Worm (Caenorhabditis elegans) whole organism, L2 larva: Measurements from ENCODE around the gene C48D5.3.

Experiments
- C34F6.9 ChIP-seq: fragments of 150-350 bp; optimal IDR thresholded peaks from 2 replicates; lab custom pipeline; 2014; ENCODE audit warnings: missing biosample characterization, missing genetic modification characterization
- F13H6.1 ChIP-seq: sonication (generic microtip); optimal IDR thresholded peaks from 2 replicates; lab custom pipeline; 2016; ENCODE audit warnings: missing genetic modification characterization, missing compliant biosample characterization
- aly-2 ChIP-seq: fragments of 150-350 bp; optimal IDR thresholded peaks from 2 replicates; lab custom pipeline; 2014; ENCODE audit warnings: missing biosample characterization, missing genetic modification characterization
- blmp-1 ChIP-seq: sonication (generic microtip); optimal IDR thresholded peaks from 2 replicates; lab custom pipeline; 2017; ENCODE audit warnings: missing genetic modification characterization, mild to moderate bottlenecking, missing compliant biosample characterization, antibody characterized with exemption, moderate library complexity; ENCODE audit not compliant: insufficient read depth
- crh-2 ChIP-seq: sonication (generic microtip); optimal IDR thresholded peaks from 2 replicates; lab custom pipeline; 2017; ENCODE audit warnings: missing biosample characterization, missing genetic modification characterization
- dmd-4 ChIP-seq: sonication (generic microtip); optimal IDR thresholded peaks from 2 replicates; lab custom pipeline; 2017; ENCODE audit warnings: missing biosample characterization, missing genetic modification characterization
- egl-27 ChIP-seq: sonication (generic microtip); optimal IDR thresholded peaks from 3 replicates; lab custom pipeline; 2017; ENCODE audit warnings: missing biosample characterization, missing genetic modification reagents, missing genetic modification characterization
- elt-1 ChIP-seq: fragments of 150-350 bp; optimal IDR thresholded peaks from 2 replicates; lab custom pipeline; 2014; ENCODE audit warnings: missing biosample characterization, missing genetic modification characterization
- elt-3 ChIP-seq: sonication (generic microtip); optimal IDR thresholded peaks from 2 replicates; lab custom pipeline; 2017; ENCODE audit warnings: missing biosample characterization, missing genetic modification characterization
- fos-1 ChIP-seq: fragments of 150-350 bp; optimal IDR thresholded peaks from 2 replicates; lab custom pipeline; 2014; ENCODE audit warnings: missing biosample characterization, missing genetic modification characterization
- lin-11 ChIP-seq: fragments of 150-350 bp; sonication (generic microtip); optimal IDR thresholded peaks from 2 replicates; lab custom pipeline; 2014; ENCODE audit warnings: missing biosample characterization, missing genetic modification characterization, inconsistent platforms, mixed read lengths
- lin-13 ChIP-seq: fragments of 150-350 bp; optimal IDR thresholded peaks from 2 replicates; lab custom pipeline; 2014; ENCODE audit warnings: missing biosample characterization, missing genetic modification reagents, missing genetic modification characterization
- lin-39 ChIP-seq: fragments of 150-350 bp; optimal IDR thresholded peaks from 2 replicates; lab custom pipeline; 2014; ENCODE audit warnings: missing biosample characterization, missing genetic modification reagents, missing genetic modification characterization
- lsy-2 ChIP-seq, 2 experiments: fragments of 150-350 bp in 1 of 2; sonication (generic microtip) in 1 of 2; optimal IDR thresholded peaks; 2 replicates each; lab custom pipeline; 2014 to 2017; ENCODE audit warnings: missing biosample characterization in 2 of 2, missing genetic modification characterization in 2 of 2
- mab-5 ChIP-seq: fragments of 150-350 bp; optimal IDR thresholded peaks from 2 replicates; lab custom pipeline; 2014; ENCODE audit warnings: missing biosample characterization, missing genetic modification characterization
- mbf-1 ChIP-seq: sonication (generic microtip); optimal IDR thresholded peaks from 2 replicates; lab custom pipeline; 2017; ENCODE audit warnings: missing biosample characterization, missing genetic modification characterization
- mdl-1 ChIP-seq, 2 experiments: fragments of 150-350 bp in 1 of 2; sonication (generic microtip) in 1 of 2; optimal IDR thresholded peaks; 2 replicates each; lab custom pipeline; 2017; ENCODE audit warnings: missing biosample characterization in 2 of 2, missing genetic modification characterization in 2 of 2
- nhr-12 ChIP-seq: fragments of 150-350 bp; optimal IDR thresholded peaks from 2 replicates; lab custom pipeline; 2014; ENCODE audit warnings: missing biosample characterization, missing genetic modification characterization
- nhr-129 ChIP-seq: fragments of 150-350 bp; optimal IDR thresholded peaks from 2 replicates; lab custom pipeline; 2014; ENCODE audit warnings: missing biosample characterization, missing genetic modification characterization
- nhr-21 ChIP-seq: fragments of 150-350 bp; optimal IDR thresholded peaks from 2 replicates; lab custom pipeline; 2014; ENCODE audit warnings: missing biosample characterization, missing genetic modification characterization
- nhr-6 ChIP-seq: fragments of 150-350 bp; optimal IDR thresholded peaks from 2 replicates; lab custom pipeline; 2014; ENCODE audit warnings: missing biosample characterization, missing genetic modification characterization
- sem-4 ChIP-seq: fragments of 150-350 bp; optimal IDR thresholded peaks from 2 replicates; lab custom pipeline; 2014; ENCODE audit warnings: missing biosample characterization, missing genetic modification reagents, missing genetic modification characterization
- sma-9 ChIP-seq, 2 experiments: fragments of 150-350 bp in 1 of 2; sonication (generic microtip) in 1 of 2; optimal IDR thresholded peaks; 2 replicates each; lab custom pipeline; 2014 to 2016; ENCODE audit warnings: missing genetic modification characterization in 2 of 2, mild to moderate bottlenecking in 1 of 2, missing biosample characterization in 1 of 2, missing compliant biosample characterization in 1 of 2, missing genetic modification reagents in 1 of 2, moderate library complexity in 1 of 2
- unc-39 ChIP-seq: fragments of 150-350 bp; optimal IDR thresholded peaks from 2 replicates; lab custom pipeline; 2014; ENCODE audit warnings: missing biosample characterization, missing genetic modification characterization
- unc-55 ChIP-seq: fragments of 150-350 bp; sonication (generic microtip); optimal IDR thresholded peaks from 3 replicates; lab custom pipeline; 2014; ENCODE audit warnings: missing biosample characterization, missing genetic modification reagents, missing genetic modification characterization
- zag-1 ChIP-seq: fragments of 150-350 bp; optimal IDR thresholded peaks from 2 replicates; lab custom pipeline; 2014; ENCODE audit warnings: missing biosample characterization, missing genetic modification characterization
- ztf-1 ChIP-seq: fragments of 200-800 bp; sonication (Bioruptor generic); conservative IDR thresholded peaks from 2 replicates; pipeline ENCODE4 v1.3.6; 2022; ENCODE audit warnings: missing genetic modification characterization, missing compliant biosample characterization
- ztf-11 ChIP-seq: sonication (generic microtip); optimal IDR thresholded peaks from 2 replicates; lab custom pipeline; 2017; ENCODE audit warnings: missing biosample characterization, missing genetic modification characterization
- ztf-4 ChIP-seq: fragments of 150-350 bp; optimal IDR thresholded peaks from 2 replicates; lab custom pipeline; 2014; ENCODE audit warnings: missing biosample characterization, missing genetic modification characterization

Gene C48D5.3

DNA sequence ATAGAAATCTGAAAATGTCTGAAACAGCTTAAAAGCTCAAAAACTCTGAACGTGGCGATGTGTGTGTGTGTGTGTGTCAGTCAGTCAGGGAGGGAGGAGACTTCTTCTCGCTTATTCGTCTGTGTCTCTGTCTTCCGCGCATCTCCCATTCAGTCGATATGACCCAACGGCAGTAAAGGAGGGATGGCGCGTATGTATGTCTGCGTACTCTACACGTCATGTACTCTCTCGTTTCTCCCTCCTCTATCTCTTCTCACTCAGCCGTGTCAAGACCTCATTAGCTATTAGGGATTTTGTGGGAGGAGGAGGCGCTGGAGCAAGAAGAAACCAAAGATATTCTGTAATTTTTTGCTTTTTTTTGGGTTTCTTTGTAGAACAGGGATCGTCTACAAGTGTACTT is 49.5 kb downstream of the C48D5.3 start:
- TF ChIP-seq ztf-1 (no peak), dmd-4 (no peak), nhr-129 (peak; percentile 91), crh-2 (tag; lab: Kevin White, UChicago) (peak; percentile 75), mbf-1 (tag; lab: Kevin White, UChicago) (no peak), ztf-4 (no peak), lin-39 (tag; lab: Kevin White, UChicago) (no peak), lsy-2 (tag; optimal IDR thresholded peaks at IDR 0.05; lab: Kevin White, UChicago) (peak; percentile 48 to 78), lin-11 (tag; lab: Kevin White, UChicago) (peak; percentile 57), blmp-1 (tag; lab: Kevin White, UChicago) (no peak), sem-4 (tag; lab: Kevin White, UChicago) (no peak), elt-3 (tag; lab: Kevin White, UChicago) (no peak), mab-5 (tag; lab: Kevin White, UChicago) (peak; percentile 18), unc-39 (no peak), ztf-11 (tag; lab: Kevin White, UChicago) (no peak), zag-1 (tag; lab: Kevin White, UChicago) (peak; percentile 58), nhr-6 (peak; percentile 9), aly-2 (tag; lab: Kevin White, UChicago) (no peak), lin-13 (GFP tag; lab: Kevin White, UChicago) (peak; percentile 45), egl-27 (tag; lab: Kevin White, UChicago) (peak; percentile 62), nhr-21 (tag; lab: Kevin White, UChicago) (peak; percentile 5), fos-1 (tag; lab: Kevin White, UChicago) (peak; percentile 47), mdl-1 (tag; optimal IDR thresholded peaks at IDR 0.05; lab: Kevin White, UChicago) (peak in 1 of 2 experiments; percentile 11), F13H6.1 (peak; percentile 77), C34F6.9 (tag; lab: Kevin White, UChicago) (peak; percentile 92), elt-1 (tag; lab: Kevin White, UChicago) (no peak), sma-9 (GFP tag; optimal IDR thresholded peaks at IDR 0.05; lab: Kevin White, UChicago) (peak; percentile 68), sma-9 (tag; optimal IDR thresholded peaks at IDR 0.05; lab: Kevin White, UChicago) (no peak), unc-55 (GFP tag; lab: Kevin White, UChicago) (peak; percentile 84)

DNA sequence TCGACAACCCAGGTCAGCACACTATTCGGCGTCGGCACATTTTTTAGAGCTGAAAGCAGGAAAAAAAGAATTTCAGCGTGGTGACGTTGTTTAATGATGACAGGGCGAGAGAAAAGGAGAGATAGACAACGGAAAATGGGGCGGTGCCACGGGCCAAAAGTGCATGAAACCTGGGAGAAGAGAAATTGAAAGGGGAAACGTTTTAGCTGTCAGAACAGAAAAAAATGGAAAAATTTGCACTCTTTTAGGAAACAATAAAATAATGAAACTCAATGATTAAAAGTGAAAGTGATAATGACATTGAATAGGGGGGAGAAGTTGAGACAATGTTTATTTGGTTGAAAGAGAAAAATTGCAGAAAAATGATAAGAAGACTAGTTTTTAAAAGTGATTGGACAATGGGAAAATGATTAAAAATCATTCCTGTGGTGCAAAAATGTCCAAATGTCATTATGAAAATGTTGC is 51.8 kb downstream of the C48D5.3 start, which contains the start of gene pitp-1:
Gene pitp-1 (minus strand): TSS at position 51 of the 465 bp plus-strand sequence.
- TF ChIP-seq nhr-12 (tag; lab: Kevin White, UChicago): no peak
- TF ChIP-seq F13H6.1: peak; percentile 15
- peak; percentile 76 for TF ChIP-seq fos-1 (tag; lab: Kevin White, UChicago)
- TF ChIP-seq blmp-1 (tag; lab: Kevin White, UChicago): peak; percentile 70
- TF ChIP-seq crh-2 (tag; lab: Kevin White, UChicago): peak; percentile 0
- TF ChIP-seq, all 48 proteins: peak for 4
